Worm (Caenorhabditis elegans): ENCODE data around the gene csc-1.

ce11 chrII:13585655-13586170 is 11.0 kb upstream of the csc-1 start, which contains the start of gene Y48E1B.8:
- no peak for TF ChIP-seq dpff-1 (tag; optimal IDR thresholded peaks at IDR 0.05)
- TF ChIP-seq ceh-58 (GFP tag; IDR thresholded peaks at IDR 0.05) = no peak
- no peak for TF ChIP-seq lin-35 (GFP tag; optimal IDR thresholded peaks at IDR 0.05)
- TF ChIP-seq unc-62 (GFP tag; optimal IDR thresholded peaks at IDR 0.05) = no peak
- no peak for TF ChIP-seq ztf-22 (GFP tag; optimal IDR thresholded peaks at IDR 0.05)
- TF ChIP-seq mcd-1 (GFP tag; IDR thresholded peaks at IDR 0.05) = no peak
